Worm (Caenorhabditis elegans): ENCODE measurements around the gene srtx-1.

- TF ChIP-seq cog-1 (tag; optimal IDR thresholded peaks at IDR 0.05), result no peak
- no peak for TF ChIP-seq ztf-23 (GFP tag; IDR thresholded peaks at IDR 0.05)
- TF ChIP-seq klf-2 (GFP tag; conservative IDR thresholded peaks at IDR 0.05), result no peak
- no peak for TF ChIP-seq flt-1 (GFP tag; IDR thresholded peaks at IDR 0.05)
- TF ChIP-seq tab-1 (GFP tag; IDR thresholded peaks at IDR 0.05), result no peak
- no peak for TF ChIP-seq med-1 (GFP tag; optimal IDR thresholded peaks at IDR 0.05; ENCODE audit: insufficient read depth)
Measured at ce11 chrIV:7439377-7439776, 18.4 kb downstream of the srtx-1 start.
